Worm (Caenorhabditis elegans) whole organism, L4/young adult: ENCODE data around the gene F13B12.6.

Experiments used
- W03F9.2 ChIP-seq: fragments of 150-350 bp; optimal IDR thresholded peaks from 2 replicates; lab custom pipeline; 2014; ENCODE audit warnings: missing biosample characterization, missing genetic modification characterization
- dao-5 ChIP-seq: sonication (generic microtip); optimal IDR thresholded peaks from 2 replicates; lab custom pipeline; 2016; ENCODE audit warnings: missing genotype, missing genetic modification characterization, moderate library complexity, missing compliant biosample characterization
- him-1 ChIP-seq: sonication (generic microtip); optimal IDR thresholded peaks from 2 replicates; lab custom pipeline; 2016; ENCODE audit warnings: missing genotype, missing genetic modification reagents, missing genetic modification characterization, missing compliant biosample characterization

DNA sequence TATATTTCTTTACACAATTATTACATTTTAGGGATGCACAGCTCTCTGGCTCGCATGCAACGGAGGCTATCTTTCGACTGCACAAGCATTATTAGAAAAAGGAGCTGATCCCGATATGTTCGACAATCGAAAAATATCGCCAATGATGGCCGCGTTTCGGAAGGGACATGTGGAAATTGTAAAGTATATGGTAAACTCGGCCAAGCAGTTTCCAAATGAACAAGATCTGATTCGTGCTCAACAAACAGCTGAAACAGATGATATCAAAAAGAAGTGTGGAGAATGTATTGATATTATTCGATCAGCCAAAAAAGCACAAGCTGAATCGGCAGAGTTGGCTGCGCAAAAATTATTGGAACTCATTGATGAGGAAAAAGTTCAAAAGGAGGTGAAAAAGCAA lies 34.8 kb downstream of the F13B12.6 start:
- TF ChIP-seq him-1 (tag; lab: Kevin White, UChicago) (no peak), W03F9.2 (tag; lab: Kevin White, UChicago) (no peak), dao-5 (no peak)
